Fruit fly (Drosophila melanogaster) whole organism, wandering third instar larva: ENCODE data around the gene Cp190.

Experiments
- Abd-B ChIP-seq: fragments of >200 bp; optimal IDR thresholded peaks from 2 replicates; lab custom pipeline; 2017; ENCODE audit warnings: missing biosample characterization, missing genetic modification characterization
- CG32264 ChIP-seq: fragments of 200-800 bp; sonication (Bioruptor generic); optimal IDR thresholded peaks from 2 replicates; lab custom pipeline; 2016; ENCODE audit warnings: missing biosample characterization, missing genetic modification characterization
- CrebA ChIP-seq: fragments of 200-800 bp; sonication (Bioruptor generic); optimal IDR thresholded peaks from 2 replicates; lab custom pipeline; 2016; ENCODE audit warnings: missing biosample characterization, mild to moderate bottlenecking, missing genetic modification characterization, borderline replicate concordance
- GATAd ChIP-seq: sonication (Bioruptor generic); optimal IDR thresholded peaks from 2 replicates; lab custom pipeline; 2016; ENCODE audit warnings: missing biosample characterization, missing genetic modification characterization
- Hr78 ChIP-seq: fragments of >200 bp; optimal IDR thresholded peaks from 2 replicates; lab custom pipeline; 2017; ENCODE audit warnings: missing biosample characterization, missing genetic modification characterization
- Hr83 ChIP-seq: fragments of 200-300 bp; sonication (Bioruptor generic); optimal IDR thresholded peaks from 2 replicates; lab custom pipeline; 2016; ENCODE audit warnings: missing biosample characterization, mild to moderate bottlenecking, missing genetic modification characterization, moderate library complexity; ENCODE audit not compliant: poor library complexity, severe bottlenecking
- OdsH ChIP-seq: fragments of 200-800 bp; sonication (Bioruptor generic); optimal IDR thresholded peaks from 2 replicates; lab custom pipeline; 2016; ENCODE audit warnings: missing biosample characterization, mild to moderate bottlenecking, missing genetic modification characterization
- Vsx2 ChIP-seq: fragments of 200-300, 225-300 bp; sonication (Bioruptor generic); optimal IDR thresholded peaks from 2 replicates; lab custom pipeline; 2018; ENCODE audit warnings: missing biosample characterization, missing genetic modification characterization; ENCODE audit not compliant: partially characterized antibody
- br ChIP-seq: fragments of 200-800 bp; sonication (Bioruptor generic); optimal IDR thresholded peaks from 2 replicates; lab custom pipeline; 2016; ENCODE audit warnings: missing biosample characterization, missing genetic modification characterization
- foxo ChIP-seq, 2 experiments: fragments of 200-800 bp; sonication (Bioruptor generic); optimal IDR thresholded peaks; 2 replicates in 1 of 2; 3 replicates in 1 of 2; lab custom pipeline; 2016 to 2017; ENCODE audit warnings: missing biosample characterization in 2 of 2, missing genetic modification characterization in 2 of 2
- fru ChIP-seq: fragments of 200-800 bp; sonication (Bioruptor generic); optimal IDR thresholded peaks from 3 replicates; lab custom pipeline; 2016; ENCODE audit warnings: missing biosample characterization, mild to moderate bottlenecking, missing genetic modification characterization
- jim ChIP-seq: fragments of 175-275, 200-325 bp; sonication (Bioruptor generic); optimal IDR thresholded peaks from 2 replicates; lab custom pipeline; 2016; ENCODE audit warnings: missing biosample characterization, mild to moderate bottlenecking, missing genetic modification characterization
- pan ChIP-seq: fragments of >200 bp; optimal IDR thresholded peaks from 2 replicates; lab custom pipeline; 2017
- woc ChIP-seq: sonication (Bioruptor generic); optimal IDR thresholded peaks from 2 replicates; lab custom pipeline; 2016; ENCODE audit warnings: missing biosample characterization, mild to moderate bottlenecking, missing genetic modification characterization

DNA sequence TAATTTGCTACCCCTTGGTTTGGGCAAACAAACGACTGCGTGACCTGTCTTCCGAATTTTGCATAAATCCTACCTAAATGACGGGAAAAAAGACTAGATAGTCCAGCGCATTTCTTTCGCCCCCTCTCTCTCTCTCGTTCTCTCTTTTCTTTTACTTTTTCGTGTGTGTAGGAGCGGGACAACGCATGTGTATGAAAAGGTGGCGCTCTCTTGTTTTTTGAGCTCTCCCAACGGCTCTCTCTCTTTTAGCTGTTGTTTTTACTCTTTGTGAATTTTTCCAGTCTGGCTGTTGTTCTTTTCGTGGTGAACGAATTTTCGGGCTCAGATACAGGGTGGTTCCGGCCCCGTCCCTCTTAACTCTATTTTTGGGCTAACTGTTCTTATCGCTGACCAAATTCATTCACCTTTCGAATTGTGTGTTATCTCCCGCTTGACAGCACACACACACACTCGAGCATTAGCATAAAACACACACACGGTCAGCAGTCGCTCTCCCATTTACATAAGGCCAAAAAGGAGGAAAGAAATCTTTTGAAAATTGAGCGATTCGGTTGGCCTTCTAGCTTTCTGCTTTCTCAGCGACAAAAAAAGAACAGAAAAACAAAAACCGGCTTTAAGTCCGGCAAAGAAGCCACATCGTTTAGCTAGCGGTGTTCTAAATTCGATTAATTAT lies 16.6 kb upstream of the Cp190 start:
- peak; percentile 70 for TF ChIP-seq Vsx2 (GFP tag; lab: Kevin White, UChicago)
- no peak for TF ChIP-seq GATAd (GFP tag; lab: Kevin White, UChicago)
- no peak for TF ChIP-seq jim (GFP tag; lab: Kevin White, UChicago)
- TF ChIP-seq pan (lab: Kevin White, UChicago) = no peak
- no peak for TF ChIP-seq woc (GFP tag; lab: Kevin White, UChicago)
- TF ChIP-seq foxo (GFP tag; optimal IDR thresholded peaks at IDR 0.05; lab: Kevin White, UChicago) = no peak
- TF ChIP-seq br (GFP tag; lab: Kevin White, UChicago) = no peak
- TF ChIP-seq fru (GFP tag; lab: Kevin White, UChicago) = no peak
- no peak for TF ChIP-seq CrebA (GFP tag; lab: Kevin White, UChicago)
- TF ChIP-seq Hr83 (GFP tag; lab: Kevin White, UChicago) = no peak
- peak; percentile 32 for TF ChIP-seq OdsH (GFP tag; lab: Kevin White, UChicago)
- TF ChIP-seq Hr78 (GFP tag; lab: Kevin White, UChicago) = no peak
- TF ChIP-seq Abd-B = no peak
- TF ChIP-seq CG32264 (GFP tag; lab: Kevin White, UChicago) = no peak
